Fruit fly (Drosophila melanogaster) whole organism, embryonic: ENCODE measurements around the gene CG13409.

Experiments
- ATbp ChIP-seq: fragments of 200-800 bp; sonication (Bioruptor generic); optimal IDR thresholded peaks from 2 replicates; lab custom pipeline; 2017; ENCODE audit warnings: missing biosample characterization, mild to moderate bottlenecking, missing genetic modification characterization, missing genetic modification reagents
- Atf6 ChIP-seq: fragments of 200-800 bp; sonication (Bioruptor generic); IDR thresholded peaks from 2 replicates; pipeline ENCODE4 v1.3.6; 2022; ENCODE audit warnings: missing biosample characterization, missing genetic modification characterization
- CG10543 ChIP-seq: fragments of 200-800 bp; sonication (Bioruptor generic); optimal IDR thresholded peaks from 3 replicates; lab custom pipeline; 2017; ENCODE audit warnings: missing biosample characterization, mild to moderate bottlenecking, missing genetic modification characterization, moderate library complexity
- CG13123 ChIP-seq: fragments of 200-800 bp; sonication (Bioruptor generic); optimal IDR thresholded peaks from 2 replicates; lab custom pipeline; 2016; ENCODE audit warnings: missing biosample characterization, missing genetic modification characterization
- CG13775 ChIP-seq: fragments of 200-800 bp; sonication (Bioruptor generic); optimal IDR thresholded peaks from 3 replicates; lab custom pipeline; 2017; ENCODE audit warnings: missing biosample characterization, mild to moderate bottlenecking, missing genetic modification characterization
- CG15479 ChIP-seq: fragments of 200-800 bp; sonication (Bioruptor generic); optimal IDR thresholded peaks from 3 replicates; lab custom pipeline; 2019; ENCODE audit warnings: missing biosample characterization, mild to moderate bottlenecking, missing genetic modification characterization, moderate library complexity
- CG16779 ChIP-seq: fragments of 200-800 bp; sonication (Bioruptor generic); IDR thresholded peaks from 2 replicates; pipeline ENCODE4 v1.3.6; 2022; ENCODE audit warnings: missing biosample characterization, missing genetic modification characterization
- CG17328 ChIP-seq: fragments of 200-800 bp; sonication (Bioruptor generic); IDR thresholded peaks from 2 replicates; pipeline ENCODE4 v1.3.6; 2022; ENCODE audit warnings: missing biosample characterization, missing genetic modification characterization
- CG1832 ChIP-seq: fragments of 200-800 bp; sonication (Bioruptor generic); optimal IDR thresholded peaks from 2 replicates; lab custom pipeline; 2017; ENCODE audit warnings: missing biosample characterization, mild to moderate bottlenecking, missing genetic modification characterization, inconsistent platforms
- CG18599 ChIP-seq: fragments of 200-800 bp; sonication (Bioruptor generic); optimal IDR thresholded peaks from 3 replicates; lab custom pipeline; 2017; ENCODE audit warnings: missing biosample characterization, missing genetic modification characterization, mild to moderate bottlenecking, moderate library complexity, missing genetic modification reagents
- CG2199 ChIP-seq: fragments of 200-800 bp; sonication (Bioruptor generic); IDR thresholded peaks from 3 replicates; pipeline ENCODE4 v1.3.6; 2022; ENCODE audit warnings: missing biosample characterization, missing genetic modification characterization
- CG2712 ChIP-seq: fragments of 200-800 bp; optimal IDR thresholded peaks from 3 replicates; lab custom pipeline; 2019; ENCODE audit warnings: missing biosample characterization, mild to moderate bottlenecking, missing genetic modification characterization, moderate library complexity
- CG3065 ChIP-seq: fragments of 200-800 bp; sonication (Bioruptor generic); optimal IDR thresholded peaks from 2 replicates; lab custom pipeline; 2016; ENCODE audit warnings: missing biosample characterization, missing genetic modification characterization
- CG32767 ChIP-seq: fragments of 200-800 bp; sonication (Bioruptor generic); IDR thresholded peaks from 2 replicates; pipeline ENCODE4 v1.3.6; 2022; ENCODE audit warnings: missing biosample characterization, missing genetic modification characterization
- CG6272 ChIP-seq: fragments of 200-800 bp; sonication (Bioruptor generic); IDR thresholded peaks from 2 replicates; pipeline ENCODE4 v1.3.6; 2022; ENCODE audit warnings: missing biosample characterization, missing genetic modification characterization
- CG6654 ChIP-seq: fragments of 200-800 bp; sonication (Bioruptor generic); optimal IDR thresholded peaks from 2 replicates; lab custom pipeline; 2017; ENCODE audit warnings: missing biosample characterization, mild to moderate bottlenecking, missing genetic modification characterization
- CG6813 ChIP-seq: fragments of 200-800 bp; sonication (Bioruptor generic); optimal IDR thresholded peaks from 2 replicates; lab custom pipeline; 2017; ENCODE audit warnings: missing biosample characterization, missing genetic modification characterization, mild to moderate bottlenecking, moderate library complexity, missing genetic modification reagents
- CG8478 ChIP-seq: fragments of >200 bp; optimal IDR thresholded peaks from 2 replicates; lab custom pipeline; 2018
- CG9215 ChIP-seq: fragments of 200-800 bp; sonication (Bioruptor generic); IDR thresholded peaks from 2 replicates; pipeline ENCODE4 v1.3.6; 2022; ENCODE audit warnings: missing biosample characterization, missing genetic modification characterization
- Dip3 ChIP-seq: fragments of 200-800 bp; sonication (Bioruptor generic); optimal IDR thresholded peaks from 3 replicates; lab custom pipeline; 2016; ENCODE audit warnings: missing biosample characterization, missing genetic modification characterization
- Dll ChIP-seq: fragments of 200-800 bp; sonication (Bioruptor generic); IDR thresholded peaks from 4 replicates; pipeline ENCODE4 v1.3.6; 2022; ENCODE audit warnings: missing biosample characterization, missing genetic modification characterization; ENCODE audit not compliant: partially characterized antibody
- E2f2 ChIP-seq: fragments of 200-800 bp; sonication (Bioruptor generic); IDR thresholded peaks from 2 replicates; pipeline ENCODE4 v1.3.6; 2022; ENCODE audit warnings: missing biosample characterization, missing genetic modification characterization
- ERR ChIP-seq: fragments of 200-800 bp; sonication (Bioruptor generic); optimal IDR thresholded peaks from 2 replicates; lab custom pipeline; 2016; ENCODE audit warnings: missing biosample characterization, missing genetic modification characterization
- Elba2 ChIP-seq: fragments of 200-800 bp; sonication (Bioruptor generic); optimal IDR thresholded peaks from 3 replicates; lab custom pipeline; 2016; ENCODE audit warnings: missing biosample characterization, missing genetic modification characterization
- NK7.1 ChIP-seq: fragments of 200-800 bp; sonication (Bioruptor generic); optimal IDR thresholded peaks from 3 replicates; lab custom pipeline; 2016; ENCODE audit warnings: missing biosample characterization, missing genetic modification characterization
- Oaz ChIP-seq: fragments of 200-800 bp; sonication (Bioruptor generic); IDR thresholded peaks from 2 replicates; pipeline ENCODE4 v1.3.6; 2022; ENCODE audit warnings: missing biosample characterization, missing genetic modification characterization
- Ptx1 ChIP-seq: fragments of 200-800 bp; sonication (Bioruptor generic); IDR thresholded peaks from 2 replicates; pipeline ENCODE4 v1.3.6; 2022; ENCODE audit warnings: missing biosample characterization, missing genetic modification characterization
- Sry-δ ChIP-seq: fragments of 200-800 bp; sonication (Bioruptor generic); optimal IDR thresholded peaks from 2 replicates; lab custom pipeline; 2016; ENCODE audit warnings: missing biosample characterization, missing genetic modification characterization
- Xrp1 ChIP-seq: fragments of 200-800 bp; sonication (Bioruptor generic); IDR thresholded peaks from 2 replicates; pipeline ENCODE4 v1.3.6; 2022; ENCODE audit warnings: missing biosample characterization, missing genetic modification characterization
- chm ChIP-seq: fragments of 200-800 bp; sonication (Bioruptor generic); IDR thresholded peaks from 2 replicates; pipeline ENCODE4 v1.3.6; 2022; ENCODE audit warnings: missing biosample characterization, missing genetic modification characterization
- cwo ChIP-seq: fragments of 200-800 bp; sonication (Bioruptor generic); optimal IDR thresholded peaks from 3 replicates; lab custom pipeline; 2017; ENCODE audit warnings: missing biosample characterization, missing genetic modification characterization, mild to moderate bottlenecking, moderate library complexity, missing genetic modification reagents
- eyg ChIP-seq: fragments of 200-800 bp; sonication (Bioruptor generic); optimal IDR thresholded peaks from 3 replicates; lab custom pipeline; 2016; ENCODE audit warnings: missing biosample characterization, missing genetic modification characterization
- gsb-n ChIP-seq: fragments of 200-800 bp; sonication (Bioruptor generic); optimal IDR thresholded peaks from 3 replicates; lab custom pipeline; 2018; ENCODE audit warnings: missing biosample characterization, mild to moderate bottlenecking, missing genetic modification characterization
- her ChIP-seq: fragments of 200-800 bp; sonication (Bioruptor generic); optimal IDR thresholded peaks from 2 replicates; lab custom pipeline; 2016; ENCODE audit warnings: missing biosample characterization, missing genetic modification characterization
- jigr1 ChIP-seq: fragments of 200-800 bp; sonication (Bioruptor generic); IDR thresholded peaks from 3 replicates; pipeline ENCODE4 v1.3.6; 2022; ENCODE audit warnings: missing biosample characterization, missing genetic modification characterization
- nom ChIP-seq: fragments of 200-800 bp; sonication (Bioruptor generic); optimal IDR thresholded peaks from 2 replicates; lab custom pipeline; 2017; ENCODE audit warnings: missing biosample characterization, missing genetic modification characterization, mild to moderate bottlenecking, moderate library complexity, missing genetic modification reagents
- odd ChIP-seq: fragments of 200-800 bp; sonication (Bioruptor generic); optimal IDR thresholded peaks from 2 replicates; lab custom pipeline; 2017; ENCODE audit warnings: missing biosample characterization, mild to moderate bottlenecking, missing genetic modification characterization
- pros ChIP-seq: fragments of 200-800 bp; sonication (Bioruptor generic); optimal IDR thresholded peaks from 3 replicates; lab custom pipeline; 2019; ENCODE audit warnings: missing biosample characterization, mild to moderate bottlenecking, missing genetic modification characterization, moderate library complexity
- sd ChIP-seq: fragments of 200-800 bp; sonication (Bioruptor generic); optimal IDR thresholded peaks from 3 replicates; lab custom pipeline; 2018; ENCODE audit warnings: missing biosample characterization, mild to moderate bottlenecking, missing genetic modification characterization, moderate library complexity
- sens ChIP-seq: fragments of 200-800 bp; sonication (Bioruptor generic); peaks from one replicate; lab custom pipeline; 2016; ENCODE audit warnings: missing biosample characterization, missing genetic modification characterization
- sqz ChIP-seq: fragments of 200-800 bp; sonication (Bioruptor generic); optimal IDR thresholded peaks from 3 replicates; lab custom pipeline; 2018; ENCODE audit warnings: missing biosample characterization, mild to moderate bottlenecking, missing genetic modification characterization
- sr ChIP-seq: fragments of 200-800 bp; sonication (Bioruptor generic); IDR thresholded peaks from 3 replicates; pipeline ENCODE4 v1.3.6; 2022; ENCODE audit warnings: missing biosample characterization, missing genetic modification characterization
- tgo ChIP-seq: fragments of 200-800 bp; sonication (Bioruptor generic); IDR thresholded peaks from 3 replicates; pipeline ENCODE4 v1.3.6; 2022; ENCODE audit warnings: missing biosample characterization, missing genetic modification characterization
- tll ChIP-seq, 2 experiments: fragments of 200-800 bp in 1 of 2; fragments of >200 bp in 1 of 2; sonication (Bioruptor generic) in 1 of 2; optimal IDR thresholded peaks; 2 replicates each; lab custom pipeline; 2017 to 2019; ENCODE audit warnings: missing biosample characterization in 2 of 2, missing genetic modification characterization in 2 of 2, mild to moderate bottlenecking in 1 of 2, moderate library complexity in 1 of 2
- tup ChIP-seq: fragments of 200-800 bp; sonication (Bioruptor generic); optimal IDR thresholded peaks from 2 replicates; lab custom pipeline; 2016; ENCODE audit warnings: missing biosample characterization, mild to moderate bottlenecking, missing genetic modification characterization, moderate library complexity
- twi ChIP-seq: fragments of 200-800 bp; optimal IDR thresholded peaks from 2 replicates; lab custom pipeline; 2019; ENCODE audit warnings: missing biosample characterization, mild to moderate bottlenecking, missing genetic modification characterization, moderate library complexity
- vvl ChIP-seq: fragments of 200-800 bp; sonication (Bioruptor generic); IDR thresholded peaks from 2 replicates; pipeline ENCODE4 v1.3.6; 2022; ENCODE audit warnings: missing biosample characterization, missing genetic modification characterization
- wdn ChIP-seq: fragments of 200-800 bp; sonication (Bioruptor generic); IDR thresholded peaks from 2 replicates; pipeline ENCODE4 v1.3.6; 2022; ENCODE audit warnings: missing biosample characterization, missing genetic modification characterization
- zfh2 ChIP-seq: fragments of 200-800 bp; sonication (Bioruptor generic); optimal IDR thresholded peaks from 2 replicates; lab custom pipeline; 2016; ENCODE audit warnings: missing biosample characterization, missing genetic modification characterization

CG13409 gene

DNA sequence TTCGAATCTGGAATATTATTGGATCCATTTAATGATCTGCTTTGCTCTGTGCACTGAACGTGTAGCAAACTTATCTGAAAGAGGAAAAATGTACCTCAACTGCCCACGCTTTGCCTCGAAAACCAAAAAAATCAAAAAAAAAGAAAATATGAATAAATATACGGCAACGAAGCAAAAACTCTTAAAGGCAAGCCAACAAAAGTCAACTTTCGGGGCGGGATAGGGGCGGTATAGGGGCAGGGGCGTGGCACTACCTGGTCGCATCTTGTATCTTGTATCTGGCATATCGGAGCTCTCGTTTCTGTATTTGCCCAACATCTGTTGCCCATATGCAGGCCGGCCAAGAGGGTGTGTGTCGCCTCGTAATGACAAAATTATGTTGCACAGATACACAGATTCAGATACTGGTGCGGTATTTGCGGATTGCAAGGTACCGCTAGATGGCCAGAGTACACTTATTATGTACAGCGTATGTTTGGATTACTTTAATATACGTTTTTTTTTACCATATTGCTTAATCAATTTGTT lies 12.8 kb upstream of the CG13409 start:
- TF ChIP-seq ATbp (GFP tag; lab: Kevin White, UChicago) (no peak), tll (GFP tag; optimal IDR thresholded peaks at IDR 0.05; lab: Kevin White, UChicago) (peak in 1 of 2 experiments; percentile 94), sr (peak; percentile 49; the same call in 1 of the 3 replicates), CG32767 (GFP tag; lab: Robert Waterston, UW) (no peak), CG3065 (peak; percentile 30), chm (0 out of 2 replicates have a peak, but pooled peaks have one; percentile 12), tgo (GFP tag; lab: Robert Waterston, UW) (no peak), CG9215 (GFP tag; lab: Robert Waterston, UW) (no peak), Elba2 (no peak), CG2199 (GFP tag; lab: Robert Waterston, UW) (0 out of 3 replicates have a peak, but pooled peaks have one; percentile 36), twi (tag; lab: Kevin White, UChicago) (peak; percentile 99), vvl (GFP tag; lab: Robert Waterston, UW) (0 out of 2 replicates have a peak, but pooled peaks have one; percentile 11), CG6272 (GFP tag; lab: Robert Waterston, UW) (no peak), sens (GFP tag; lab: Kevin White, UChicago) (peak; percentile 32), jigr1 (GFP tag; lab: Robert Waterston, UW) (no peak), odd (GFP tag; lab: Kevin White, UChicago) (no peak), Dip3 (GFP tag; lab: Kevin White, UChicago) (no peak), CG15479 (GFP tag; lab: Kevin White, UChicago) (peak; percentile 29), CG8478 (no peak), CG17328 (GFP tag; lab: Robert Waterston, UW) (no peak), CG18599 (GFP tag; lab: Kevin White, UChicago) (no peak), Ptx1 (GFP tag; lab: Robert Waterston, UW) (no peak), CG1832 (GFP tag; lab: Kevin White, UChicago) (no peak), tup (GFP tag; lab: Kevin White, UChicago) (no peak), zfh2 (GFP tag; lab: Kevin White, UChicago) (no peak)

DNA sequence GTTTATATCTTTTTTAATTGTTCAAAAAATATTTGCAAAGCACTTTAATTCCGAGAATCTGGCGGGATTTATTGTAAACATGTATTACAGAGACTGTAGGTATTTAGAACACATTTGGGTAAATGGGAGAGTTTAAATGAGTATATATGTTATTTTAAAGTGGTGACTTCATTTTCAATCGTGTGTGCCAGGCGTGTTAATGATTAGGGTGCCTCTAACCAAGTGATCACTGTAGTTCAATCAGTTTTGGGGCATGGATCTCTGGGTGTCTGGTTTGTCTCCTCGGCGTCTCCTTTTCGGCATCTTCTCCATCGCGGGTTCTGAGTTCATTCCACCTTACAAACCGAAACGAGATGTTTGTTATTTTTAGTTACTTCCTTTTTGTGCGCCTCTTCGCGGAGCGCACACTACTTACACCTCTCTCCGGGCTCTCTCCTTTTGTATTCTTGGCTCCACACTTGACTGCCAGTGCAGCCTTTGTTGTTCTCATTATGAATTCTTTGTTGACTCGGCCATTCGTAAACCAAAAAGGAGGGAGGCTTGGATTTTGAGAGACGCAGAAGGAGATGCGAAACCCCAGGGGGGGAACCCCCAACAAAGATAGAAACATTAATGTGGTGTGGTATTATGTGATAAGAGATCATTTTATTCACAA lies 12.2 kb upstream of the CG13409 start:
- no peak for TF ChIP-seq eyg
- no peak for TF ChIP-seq twi (tag; lab: Kevin White, UChicago)
- no peak for TF ChIP-seq tgo (GFP tag; lab: Robert Waterston, UW)
- TF ChIP-seq sens (GFP tag; lab: Kevin White, UChicago), result peak; percentile 73
- TF ChIP-seq wdn (GFP tag; lab: Robert Waterston, UW), result no peak
- no peak for TF ChIP-seq CG6654 (GFP tag; lab: Kevin White, UChicago)
- TF ChIP-seq CG16779 (GFP tag; lab: Robert Waterston, UW), result no peak
- TF ChIP-seq NK7.1 (GFP tag; lab: Kevin White, UChicago), result no peak
- peak; percentile 58 for TF ChIP-seq pros
- no peak for TF ChIP-seq cwo
- no peak for TF ChIP-seq Sry-δ (GFP tag; lab: Kevin White, UChicago)
- no peak for TF ChIP-seq CG6813 (GFP tag; lab: Kevin White, UChicago)
- TF ChIP-seq Elba2, result no peak
- no peak for TF ChIP-seq CG10543 (GFP tag; lab: Kevin White, UChicago)
- peak; percentile 13 for TF ChIP-seq nom
- TF ChIP-seq her (GFP tag; lab: Kevin White, UChicago), result no peak
- no peak for TF ChIP-seq Atf6 (GFP tag; lab: Robert Waterston, UW)
- TF ChIP-seq Xrp1 (GFP tag; lab: Robert Waterston, UW), result no peak; the same call in 1 of the 2 replicates
- TF ChIP-seq sd (tag; lab: Kevin White, UChicago), result no peak
- 0 out of 4 replicates have a peak, but pooled peaks have one; percentile 17 for TF ChIP-seq Dll (GFP tag; lab: Robert Waterston, UW)
- no peak for TF ChIP-seq ERR (GFP tag; lab: Kevin White, UChicago)
- no peak for TF ChIP-seq Oaz (GFP tag; lab: Robert Waterston, UW)
- no peak for TF ChIP-seq gsb-n (tag; lab: Kevin White, UChicago)
- peak; percentile 7 for TF ChIP-seq sqz (GFP tag; lab: Kevin White, UChicago)
- TF ChIP-seq CG2712 (tag; lab: Kevin White, UChicago), result no peak
- no peak for TF ChIP-seq E2f2 (GFP tag; lab: Robert Waterston, UW)
- TF ChIP-seq CG13123 (GFP tag; lab: Kevin White, UChicago), result no peak
- TF ChIP-seq CG13775 (GFP tag; lab: Kevin White, UChicago), result no peak
